Fruit fly (Drosophila melanogaster): ENCODE measurements around the gene lds.

DNA sequence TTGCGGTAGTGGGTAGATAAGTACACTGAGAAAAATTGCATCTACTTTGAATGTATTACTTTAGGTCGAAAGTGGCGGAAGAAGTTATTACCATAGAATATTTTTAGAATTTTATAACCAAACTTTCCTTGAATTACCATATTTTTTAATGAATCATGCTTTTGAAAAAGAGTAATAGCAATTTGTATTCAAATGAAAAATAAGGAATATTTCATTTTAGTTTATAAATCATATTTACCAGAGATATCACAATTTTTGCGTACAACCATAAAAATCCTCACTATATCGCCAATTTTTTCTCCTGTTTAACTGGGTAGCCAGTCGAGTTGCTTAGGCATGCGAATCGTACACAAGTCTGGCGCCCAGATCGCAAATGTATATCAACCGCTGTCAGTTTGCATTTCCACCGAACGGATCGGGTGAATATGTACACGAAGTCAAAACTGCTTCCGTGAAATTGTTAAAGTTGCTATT, 49.5 kb downstream of the lds start:
- TF ChIP-seq CG34367 (tag; optimal IDR thresholded peaks at IDR 0.05) (peak; percentile 62), CG32121 (GFP tag; IDR thresholded peaks at IDR 0.05) (peak; percentile 65), CG10348 (GFP tag; IDR thresholded peaks at IDR 0.05) (0 out of 2 replicates have a peak, but pooled peaks have one; percentile 21), Pif1A (GFP tag; optimal IDR thresholded peaks at IDR 0.05) (peak; percentile 80), CG13204 (GFP tag; optimal IDR thresholded peaks at IDR 0.05) (peak; percentile 4), CG8301 (tag; optimal IDR thresholded peaks at IDR 0.05) (peak; percentile 91), Snoo (tag; optimal IDR thresholded peaks at IDR 0.05) (peak; percentile 27), gl (tag; optimal IDR thresholded peaks at IDR 0.05) (peak; percentile 15), CG17806 (tag; optimal IDR thresholded peaks at IDR 0.05) (peak; percentile 89)
